Fruit fly (Drosophila melanogaster) whole organism, embryonic: ENCODE measurements around the gene Cpr62Bc.

Experiments
- Bdp1 ChIP-seq: fragments of 200-800 bp; sonication (Bioruptor generic); optimal IDR thresholded peaks from 3 replicates; lab custom pipeline; 2016; ENCODE audit warnings: missing biosample characterization, missing genetic modification characterization
- CG10431 ChIP-seq: fragments of 200-800 bp; sonication (Bioruptor generic); optimal IDR thresholded peaks from 3 replicates; lab custom pipeline; 2018; ENCODE audit warnings: missing biosample characterization, mild to moderate bottlenecking, missing genetic modification characterization
- CG11398 ChIP-seq: fragments of 200-800 bp; sonication (Bioruptor generic); optimal IDR thresholded peaks from 2 replicates; lab custom pipeline; 2016; ENCODE audit warnings: missing biosample characterization, missing genetic modification characterization
- CG11504 ChIP-seq: fragments of 200-800 bp; sonication (Bioruptor generic); optimal IDR thresholded peaks from 3 replicates; lab custom pipeline; 2019; ENCODE audit warnings: missing biosample characterization, mild to moderate bottlenecking, missing genetic modification characterization, moderate library complexity
- CG11723 ChIP-seq: fragments of 200-800 bp; sonication (Bioruptor generic); optimal IDR thresholded peaks from 2 replicates; lab custom pipeline; 2017; ENCODE audit warnings: missing biosample characterization, mild to moderate bottlenecking, missing genetic modification characterization
- CG12236 ChIP-seq: fragments of 200-800 bp; sonication (Bioruptor generic); optimal IDR thresholded peaks from 2 replicates; lab custom pipeline; 2016; ENCODE audit warnings: missing biosample characterization, missing genetic modification characterization
- CG12942 ChIP-seq: fragments of 200-800 bp; sonication (Bioruptor generic); optimal IDR thresholded peaks from 3 replicates; lab custom pipeline; 2016; ENCODE audit warnings: missing biosample characterization, missing genetic modification characterization
- CG15073 ChIP-seq: fragments of 200-800 bp; sonication (Bioruptor generic); optimal IDR thresholded peaks from 2 replicates; lab custom pipeline; 2016; ENCODE audit warnings: missing biosample characterization, missing genetic modification characterization
- CG17802 ChIP-seq: fragments of 200-800 bp; sonication (Bioruptor generic); optimal IDR thresholded peaks from 2 replicates; lab custom pipeline; 2018; ENCODE audit warnings: missing biosample characterization, mild to moderate bottlenecking, missing genetic modification characterization, moderate library complexity
- CG2712 ChIP-seq: fragments of 200-800 bp; optimal IDR thresholded peaks from 3 replicates; lab custom pipeline; 2019; ENCODE audit warnings: missing biosample characterization, mild to moderate bottlenecking, missing genetic modification characterization, moderate library complexity
- CG33557 ChIP-seq: fragments of 200-800 bp; sonication (Bioruptor generic); optimal IDR thresholded peaks from 2 replicates; lab custom pipeline; 2019; ENCODE audit warnings: missing biosample characterization, mild to moderate bottlenecking, missing genetic modification characterization, moderate library complexity
- CG3847 ChIP-seq: fragments of 200-800 bp; sonication (Bioruptor generic); IDR thresholded peaks from 2 replicates; pipeline ENCODE4 v1.3.6; 2022; ENCODE audit warnings: missing biosample characterization, missing genetic modification characterization
- CG3995 ChIP-seq: fragments of 200-800 bp; sonication (Bioruptor generic); optimal IDR thresholded peaks from 3 replicates; lab custom pipeline; 2016; ENCODE audit warnings: missing biosample characterization, missing genetic modification characterization
- CG4282 ChIP-seq: fragments of 200-800 bp; sonication (Bioruptor generic); optimal IDR thresholded peaks from 2 replicates; lab custom pipeline; 2016; ENCODE audit warnings: missing biosample characterization, missing genetic modification characterization
- CG4617 ChIP-seq: fragments of 200-800 bp; sonication (Bioruptor generic); optimal IDR thresholded peaks from 3 replicates; lab custom pipeline; 2016; ENCODE audit warnings: missing biosample characterization, missing genetic modification characterization, borderline replicate concordance
- CG7839 ChIP-seq: fragments of 200-800 bp; sonication (Bioruptor generic); optimal IDR thresholded peaks from 3 replicates; lab custom pipeline; 2018; ENCODE audit warnings: missing biosample characterization, mild to moderate bottlenecking, missing genetic modification characterization, moderate library complexity
- CG7928 ChIP-seq: fragments of 200-800 bp; sonication (Bioruptor generic); optimal IDR thresholded peaks from 2 replicates; lab custom pipeline; 2017; ENCODE audit warnings: missing biosample characterization, mild to moderate bottlenecking, missing genetic modification characterization
- CG8924 ChIP-seq: fragments of 200-800 bp; optimal IDR thresholded peaks from 3 replicates; lab custom pipeline; 2019; ENCODE audit warnings: missing biosample characterization, mild to moderate bottlenecking, missing genetic modification characterization, moderate library complexity
- CG8944 ChIP-seq: fragments of 200-800 bp; sonication (Bioruptor generic); optimal IDR thresholded peaks from 3 replicates; lab custom pipeline; 2016; ENCODE audit warnings: missing biosample characterization, missing genetic modification characterization
- CG9817 ChIP-seq: fragments of 200-800 bp; sonication (Bioruptor generic); optimal IDR thresholded peaks from 2 replicates; lab custom pipeline; 2018; ENCODE audit warnings: missing biosample characterization, mild to moderate bottlenecking, missing genetic modification characterization, moderate library complexity
- D19B ChIP-seq: fragments of 200-800 bp; sonication (Bioruptor generic); optimal IDR thresholded peaks from 2 replicates; lab custom pipeline; 2017; ENCODE audit warnings: missing biosample characterization, mild to moderate bottlenecking, missing genetic modification characterization
- Doc3 ChIP-seq: fragments of 200-800 bp; sonication (Bioruptor generic); IDR thresholded peaks from 3 replicates; pipeline ENCODE4 v1.3.6; 2022; ENCODE audit warnings: missing biosample characterization, missing genetic modification characterization; ENCODE audit not compliant: partially characterized antibody
- Ets65A ChIP-seq: fragments of 200-800 bp; sonication (Bioruptor generic); peaks from one replicate; lab custom pipeline; 2016; ENCODE audit warnings: missing biosample characterization, missing genetic modification characterization
- H15 ChIP-seq: fragments of 200-800 bp; sonication (Bioruptor generic); IDR thresholded peaks from 3 replicates; pipeline ENCODE4 v1.3.6; 2022; ENCODE audit warnings: missing biosample characterization, missing genetic modification characterization
- HmgZ ChIP-seq: fragments of 200-800 bp; sonication (Bioruptor generic); optimal IDR thresholded peaks from 2 replicates; lab custom pipeline; 2018; ENCODE audit warnings: missing biosample characterization, mild to moderate bottlenecking, missing genetic modification characterization
- MESR4 ChIP-seq: fragments of 200-800 bp; sonication (Bioruptor generic); optimal IDR thresholded peaks from 2 replicates; lab custom pipeline; 2018; ENCODE audit warnings: missing biosample characterization, mild to moderate bottlenecking, missing genetic modification characterization, moderate library complexity
- Max ChIP-seq: fragments of 200-800 bp; sonication (Bioruptor generic); optimal IDR thresholded peaks from 2 replicates; lab custom pipeline; 2016; ENCODE audit warnings: missing biosample characterization, mild to moderate bottlenecking, missing genetic modification characterization
- Neu2 ChIP-seq: fragments of 200-800 bp; sonication (Bioruptor generic); optimal IDR thresholded peaks from 3 replicates; lab custom pipeline; 2016; ENCODE audit warnings: missing biosample characterization, missing genetic modification characterization, borderline replicate concordance
- Rx ChIP-seq: fragments of 200-800 bp; sonication (Bioruptor generic); IDR thresholded peaks from 2 replicates; pipeline ENCODE4 v1.3.6; 2022; ENCODE audit warnings: missing biosample characterization, missing genetic modification characterization
- Side ChIP-seq: fragments of 200-800 bp; sonication (Bioruptor generic); optimal IDR thresholded peaks from 2 replicates; lab custom pipeline; 2016; ENCODE audit warnings: missing biosample characterization, missing genetic modification characterization
- Spps ChIP-seq: fragments of 200-800 bp; sonication (Bioruptor generic); optimal IDR thresholded peaks from 2 replicates; lab custom pipeline; 2018; ENCODE audit warnings: missing biosample characterization, mild to moderate bottlenecking, missing genetic modification characterization
- Xbp1 ChIP-seq: fragments of 200-800 bp; sonication (Bioruptor generic); optimal IDR thresholded peaks from 3 replicates; lab custom pipeline; 2016; ENCODE audit warnings: missing biosample characterization, mild to moderate bottlenecking, missing genetic modification characterization
- YL-1 ChIP-seq: fragments of 200-800 bp; sonication (Bioruptor generic); optimal IDR thresholded peaks from 3 replicates; lab custom pipeline; 2017; ENCODE audit warnings: missing biosample characterization, mild to moderate bottlenecking, missing genetic modification characterization
- amos ChIP-seq: fragments of 200-800 bp; sonication (Bioruptor generic); IDR thresholded peaks from 2 replicates; pipeline ENCODE4 v1.3.6; 2022; ENCODE audit warnings: missing biosample characterization, missing genetic modification characterization; ENCODE audit not compliant: partially characterized antibody
- ase ChIP-seq: fragments of 200-800 bp; sonication (Bioruptor generic); IDR thresholded peaks from 3 replicates; pipeline ENCODE4 v1.3.6; 2022; ENCODE audit warnings: missing biosample characterization, missing genetic modification characterization
- chif ChIP-seq, 2 experiments: fragments of 200-800 bp; sonication (Bioruptor generic); optimal IDR thresholded peaks; 3 replicates each; lab custom pipeline; 2016; ENCODE audit warnings: missing biosample characterization in 2 of 2, missing genetic modification characterization in 2 of 2
- dan ChIP-seq: fragments of 200-800 bp; sonication (Bioruptor generic); IDR thresholded peaks from 2 replicates; pipeline ENCODE4 v1.3.6; 2022; ENCODE audit warnings: missing biosample characterization, missing genetic modification characterization
- dmrt11E ChIP-seq: fragments of 200-800 bp; sonication (Bioruptor generic); optimal IDR thresholded peaks from 3 replicates; lab custom pipeline; 2018; ENCODE audit warnings: missing biosample characterization, mild to moderate bottlenecking, missing genetic modification characterization, moderate library complexity
- eve ChIP-seq, 2 experiments: fragments of >200 bp; optimal IDR thresholded peaks; 2 replicates each; lab custom pipeline; 2017; ENCODE audit warnings: missing biosample characterization in 2 of 2, missing genetic modification characterization in 2 of 2
- fu2 ChIP-seq: fragments of 200-800 bp; sonication (Bioruptor generic); optimal IDR thresholded peaks from 2 replicates; lab custom pipeline; 2016; ENCODE audit warnings: missing biosample characterization, missing genetic modification characterization
- inv ChIP-seq: fragments of 200-800 bp; sonication (Bioruptor generic); IDR thresholded peaks from 2 replicates; pipeline ENCODE4 v1.3.6; 2022; ENCODE audit warnings: missing biosample characterization, missing genetic modification characterization; ENCODE audit not compliant: partially characterized antibody
- jigr1 ChIP-seq: fragments of 200-800 bp; sonication (Bioruptor generic); IDR thresholded peaks from 3 replicates; pipeline ENCODE4 v1.3.6; 2022; ENCODE audit warnings: missing biosample characterization, missing genetic modification characterization
- repo ChIP-seq: fragments of 200-800 bp; sonication (Bioruptor generic); optimal IDR thresholded peaks from 2 replicates; lab custom pipeline; 2016; ENCODE audit warnings: missing biosample characterization, missing genetic modification characterization
- schlank ChIP-seq: fragments of 200-800 bp; sonication (Bioruptor generic); optimal IDR thresholded peaks from 2 replicates; lab custom pipeline; 2018; ENCODE audit warnings: missing biosample characterization, mild to moderate bottlenecking, missing genetic modification characterization
- sens ChIP-seq: fragments of 200-800 bp; sonication (Bioruptor generic); peaks from one replicate; lab custom pipeline; 2016; ENCODE audit warnings: missing biosample characterization, missing genetic modification characterization
- so ChIP-seq: fragments of 200-800 bp; sonication (Bioruptor generic); IDR thresholded peaks from 3 replicates; pipeline ENCODE4 v1.3.6; 2022; ENCODE audit warnings: missing biosample characterization, missing genetic modification characterization
- sqz ChIP-seq: fragments of 200-800 bp; sonication (Bioruptor generic); optimal IDR thresholded peaks from 3 replicates; lab custom pipeline; 2018; ENCODE audit warnings: missing biosample characterization, mild to moderate bottlenecking, missing genetic modification characterization
- tna ChIP-seq: fragments of 200-800 bp; sonication (Bioruptor generic); IDR thresholded peaks from 2 replicates; pipeline ENCODE4 v1.3.6; 2022; ENCODE audit warnings: missing biosample characterization, missing genetic modification characterization; ENCODE audit not compliant: partially characterized antibody
- vnd ChIP-seq: fragments of 200-800 bp; sonication (Bioruptor generic); IDR thresholded peaks from 3 replicates; pipeline ENCODE4 v1.3.6; 2022; ENCODE audit warnings: missing biosample characterization, missing genetic modification characterization; ENCODE audit not compliant: partially characterized antibody
- wek ChIP-seq: fragments of 200-800 bp; sonication (Bioruptor generic); optimal IDR thresholded peaks from 3 replicates; lab custom pipeline; 2018; ENCODE audit warnings: missing biosample characterization, mild to moderate bottlenecking, missing genetic modification characterization, moderate library complexity

Cpr62Bc gene

dm6 chr3L:1865121-1865727 is 23.3 kb upstream of the Cpr62Bc start, which contains the start of the genes HBS1 and CG12025 (continued):
- TF ChIP-seq HmgZ (tag; lab: Kevin White, UChicago) (peak; percentile 71), tna (no peak; the same call in 1 of the 2 replicates), D19B (peak; percentile 28), Max (GFP tag; lab: Kevin White, UChicago) (peak; percentile 39), Xbp1 (GFP tag; lab: Kevin White, UChicago) (peak; percentile 76), CG11398 (GFP tag; lab: Kevin White, UChicago) (no peak), CG2712 (tag; lab: Kevin White, UChicago) (peak; percentile 66), ase (GFP tag; lab: Robert Waterston, UW) (0 out of 3 replicates have a peak, but pooled peaks have one; percentile 21), dmrt11E (tag; lab: Kevin White, UChicago) (peak; percentile 54), CG7928 (GFP tag; lab: Kevin White, UChicago) (no peak), chif (GFP tag; optimal IDR thresholded peaks at IDR 0.05; lab: Kevin White, UChicago) (peak; percentile 32 to 65), CG11723 (GFP tag; lab: Kevin White, UChicago) (peak; percentile 38), eve (GFP tag; optimal IDR thresholded peaks at IDR 0.05; lab: Kevin White, UChicago) (no peak), CG15073 (GFP tag; lab: Kevin White, UChicago) (no peak), CG4282 (GFP tag; lab: Kevin White, UChicago) (no peak), YL-1 (peak; percentile 83), wek (GFP tag; lab: Kevin White, UChicago) (no peak), CG3995 (GFP tag; lab: Kevin White, UChicago) (peak; percentile 18), so (GFP tag; lab: Robert Waterston, UW) (no peak), Rx (no peak), inv (GFP tag; lab: Robert Waterston, UW) (no peak), CG7839 (peak; percentile 61), amos (0 out of 2 replicates have a peak, but pooled peaks have one; percentile 4), jigr1 (GFP tag; lab: Robert Waterston, UW) (no peak), sqz (no peak), vnd (GFP tag; lab: Robert Waterston, UW) (no peak), Side (GFP tag; lab: Kevin White, UChicago) (peak; percentile 57), dan (GFP tag; lab: Robert Waterston, UW) (no peak), CG17802 (tag; lab: Kevin White, UChicago) (peak; percentile 99), CG8944 (GFP tag; lab: Kevin White, UChicago) (peak; percentile 6), Ets65A (GFP tag; lab: Kevin White, UChicago) (peak; percentile 94), schlank (tag; lab: Kevin White, UChicago) (no peak), CG33557 (GFP tag; lab: Kevin White, UChicago) (no peak), CG12942 (GFP tag; lab: Kevin White, UChicago) (peak; percentile 9), Neu2 (GFP tag; lab: Kevin White, UChicago) (no peak), CG9817 (peak; percentile 63), CG11504 (tag; lab: Kevin White, UChicago) (peak; percentile 64), CG10431 (no peak), CG8924 (tag; lab: Kevin White, UChicago) (peak; percentile 56), MESR4 (GFP tag; lab: Kevin White, UChicago) (peak; percentile 74), Doc3 (GFP tag; lab: Robert Waterston, UW) (no peak), H15 (no peak), sens (GFP tag; lab: Kevin White, UChicago) (peak; percentile 94), repo (peak; percentile 38), CG12236 (GFP tag; lab: Kevin White, UChicago) (no peak), fu2 (GFP tag; lab: Kevin White, UChicago) (peak; percentile 36), Bdp1 (GFP tag; lab: Kevin White, UChicago) (peak; percentile 40), CG4617 (GFP tag; lab: Kevin White, UChicago) (peak; percentile 81), Spps (tag; lab: Kevin White, UChicago) (no peak), CG3847 (GFP tag; lab: Robert Waterston, UW) (peak; percentile 71)
